Fruit fly (Drosophila melanogaster): ENCODE data around the gene CG18547.

CG18547 gene

DNA sequence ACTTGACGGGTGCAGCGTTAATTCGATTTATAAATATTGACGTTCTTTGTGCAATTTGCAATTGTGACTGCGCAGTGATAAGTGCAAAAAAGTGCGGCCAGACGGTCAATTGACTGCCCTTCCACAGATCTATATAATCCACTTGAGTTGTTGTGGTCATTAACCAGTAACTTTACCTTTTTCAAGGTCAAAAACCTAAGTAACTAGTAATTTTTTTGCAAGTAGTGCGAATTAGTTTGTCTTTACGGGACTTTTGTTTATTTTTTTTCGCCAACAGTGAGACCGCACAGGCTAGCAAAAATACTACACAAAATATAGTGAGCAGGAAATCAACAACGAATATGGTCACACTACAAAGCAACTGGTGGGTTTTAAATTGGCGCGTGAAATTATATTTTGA is 5.6 kb downstream of the CG18547 start, which contains the start of gene Tango9 (continued):
- TF ChIP-seq BEAF-32 (GFP tag; optimal IDR thresholded peaks at IDR 0.05): peak; percentile 38
- no peak for TF ChIP-seq ab (GFP tag; optimal IDR thresholded peaks at IDR 0.05)
- TF ChIP-seq kni (GFP tag; optimal IDR thresholded peaks at IDR 0.05): no peak
- no peak for TF ChIP-seq CG2199 (GFP tag; IDR thresholded peaks at IDR 0.05)
- TF ChIP-seq pb (GFP tag; optimal IDR thresholded peaks at IDR 0.05): no peak
- TF ChIP-seq Six4 (GFP tag; optimal IDR thresholded peaks at IDR 0.05): no peak
- TF ChIP-seq CG17802 (tag; optimal IDR thresholded peaks at IDR 0.05): peak; percentile 95
- no peak for TF ChIP-seq Meics (GFP tag; optimal IDR thresholded peaks at IDR 0.05)
- TF ChIP-seq sd (tag; optimal IDR thresholded peaks at IDR 0.05): no peak
- TF ChIP-seq usp (GFP tag; optimal IDR thresholded peaks at IDR 0.05): no peak
- TF ChIP-seq CG13287 (GFP tag; IDR thresholded peaks at IDR 0.05; ENCODE audit: partially characterized antibody): no peak; the same call in 1 of the 2 replicates
- TF ChIP-seq br (optimal IDR thresholded peaks at IDR 0.05): no peak
- TF ChIP-seq Hr51 (GFP tag; optimal IDR thresholded peaks at IDR 0.05): no peak
- no peak for TF ChIP-seq grn (GFP tag; optimal IDR thresholded peaks at IDR 0.05)
- TF ChIP-seq CG8359 (GFP tag; optimal IDR thresholded peaks at IDR 0.05; ENCODE audit: borderline replicate concordance): no peak
- TF ChIP-seq CG2712 (tag; optimal IDR thresholded peaks at IDR 0.05): peak; percentile 25
- no peak for TF ChIP-seq Poxn (GFP tag; IDR thresholded peaks at IDR 0.05)
- no peak for TF ChIP-seq Spps (tag; optimal IDR thresholded peaks at IDR 0.05)
- TF ChIP-seq CG10979 (tag; optimal IDR thresholded peaks at IDR 0.05): no peak
- no peak for TF ChIP-seq GATAe (GFP tag; conservative IDR thresholded peaks at IDR 0.05)
- TF ChIP-seq sqz (GFP tag; optimal IDR thresholded peaks at IDR 0.05): peak; percentile 41
- no peak for TF ChIP-seq run (tag; optimal IDR thresholded peaks at IDR 0.05)
- peak; percentile 47 for TF ChIP-seq CG3995 (GFP tag; optimal IDR thresholded peaks at IDR 0.05)
- TF ChIP-seq ase (GFP tag; IDR thresholded peaks at IDR 0.05): no peak
- peak; percentile 13 for TF ChIP-seq grau (tag; optimal IDR thresholded peaks at IDR 0.05)
- TF ChIP-seq hbn (GFP tag; IDR thresholded peaks at IDR 0.05; ENCODE audit: partially characterized antibody): no peak
- no peak for TF ChIP-seq Ets65A (GFP tag)
- no peak for TF ChIP-seq Camta (GFP tag; optimal IDR thresholded peaks at IDR 0.05)
- no peak for TF ChIP-seq CG12744 (GFP tag; optimal IDR thresholded peaks at IDR 0.05)
- no peak for TF ChIP-seq Dip3 (GFP tag; optimal IDR thresholded peaks at IDR 0.05)
- TF ChIP-seq CG16815 (GFP tag; optimal IDR thresholded peaks at IDR 0.05): no peak
- TF ChIP-seq CG2120 (GFP tag; optimal IDR thresholded peaks at IDR 0.05): peak; percentile 14
- TF ChIP-seq rib (GFP tag; IDR thresholded peaks at IDR 0.05): peak; percentile 45; the same call in 1 of the 2 replicates
- no peak for TF ChIP-seq CG6254 (GFP tag; optimal IDR thresholded peaks at IDR 0.05)
- no peak for TF ChIP-seq CG4404 (GFP tag; IDR thresholded peaks at IDR 0.05)

dm6 chr3R:11973826-11974225 is 6.4 kb downstream of the CG18547 start:
- no peak for TF ChIP-seq CG10565 (GFP tag; optimal IDR thresholded peaks at IDR 0.05)
- 0 out of 2 replicates have a peak, but pooled peaks have one; percentile 10 for TF ChIP-seq Bgb (GFP tag; IDR thresholded peaks at IDR 0.05; ENCODE audit: partially characterized antibody)
- TF ChIP-seq Med (GFP tag): peak; percentile 35

dm6 chr3R:11971394-11971793 is 8.8 kb downstream of the CG18547 start, which contains the start of gene GC2:
TSS of gene GC2 (plus strand) at chr3R:11971694.
- no peak for TF ChIP-seq sima (GFP tag; optimal IDR thresholded peaks at IDR 0.05)
- no peak for TF ChIP-seq CG32772 (GFP tag; IDR thresholded peaks at IDR 0.05)
- no peak for TF ChIP-seq CG10267 (tag; optimal IDR thresholded peaks at IDR 0.05)
- no peak for TF ChIP-seq hbn (GFP tag; IDR thresholded peaks at IDR 0.05; ENCODE audit: partially characterized antibody)
- no peak for TF ChIP-seq ro (GFP tag; IDR thresholded peaks at IDR 0.05)
- no peak for TF ChIP-seq Max (GFP tag; optimal IDR thresholded peaks at IDR 0.05)
- no peak for TF ChIP-seq fd3F (GFP tag; optimal IDR thresholded peaks at IDR 0.05)
- no peak for TF ChIP-seq CG9215 (GFP tag; IDR thresholded peaks at IDR 0.05)
- no peak for TF ChIP-seq Scr (GFP tag; IDR thresholded peaks at IDR 0.05; ENCODE audit: partially characterized antibody)
- no peak for TF ChIP-seq CG12769 (tag; optimal IDR thresholded peaks at IDR 0.05)
